Worm (Caenorhabditis elegans): ENCODE data around the gene haf-3.

- no peak for TF ChIP-seq hlh-13 (GFP tag; optimal IDR thresholded peaks at IDR 0.05)
- TF ChIP-seq ttx-3 (tag; optimal IDR thresholded peaks at IDR 0.05), result no peak
- TF ChIP-seq pqm-1 (tag; optimal IDR thresholded peaks at IDR 0.05), result no peak
- TF ChIP-seq fkh-10 (GFP tag; optimal IDR thresholded peaks at IDR 0.05), result no peak
- TF ChIP-seq tbx-2 (tag; optimal IDR thresholded peaks at IDR 0.05), result no peak
- TF ChIP-seq pha-4 (tag; optimal IDR thresholded peaks at IDR 0.05), result no peak
- no peak for TF ChIP-seq ama-1 (optimal IDR thresholded peaks at IDR 0.05)
- no peak for TF ChIP-seq sox-4 (tag; optimal IDR thresholded peaks at IDR 0.05)
- TF ChIP-seq elt-2 (tag; optimal IDR thresholded peaks at IDR 0.05), result no peak
- TF ChIP-seq ceh-19 (GFP tag; optimal IDR thresholded peaks at IDR 0.05), result no peak
- no peak for TF ChIP-seq syd-9 (tag; optimal IDR thresholded peaks at IDR 0.05)
- no peak for TF ChIP-seq tbx-7 (tag; optimal IDR thresholded peaks at IDR 0.05)
- no peak for TF ChIP-seq pat-9 (tag; optimal IDR thresholded peaks at IDR 0.05)
- TF ChIP-seq nhr-11 (tag; optimal IDR thresholded peaks at IDR 0.05), result no peak
Observed at ce11 chrV:15712385-15712784, 53.6 kb downstream of the haf-3 start.

Data from whole organism, late embryonic.